Fruit fly (Drosophila melanogaster): ENCODE measurements around the gene Nin.

The Nin gene

dm6 chr2L:5278309-5279130 is at the start of gene Nin, which contains the start of gene Bub1:
Gene Nin (minus strand): TSS chr2L:5278548.
Gene Bub1 (plus strand): TSS chr2L:5278865.
- no peak for TF ChIP-seq dac (GFP tag; optimal IDR thresholded peaks at IDR 0.05)
- TF ChIP-seq Sox15 (GFP tag; optimal IDR thresholded peaks at IDR 0.05): peak; percentile 22
- peak; percentile 59 for TF ChIP-seq achi (GFP tag; optimal IDR thresholded peaks at IDR 0.05)
- TF ChIP-seq cyc (GFP tag; optimal IDR thresholded peaks at IDR 0.05): peak; percentile 17
- TF ChIP-seq fd85E (GFP tag; optimal IDR thresholded peaks at IDR 0.05): no peak
- TF ChIP-seq Eip93F (GFP tag; optimal IDR thresholded peaks at IDR 0.05): no peak
- TF ChIP-seq Met (GFP tag; optimal IDR thresholded peaks at IDR 0.05): no peak
- TF ChIP-seq vri (GFP tag; optimal IDR thresholded peaks at IDR 0.05): peak; percentile 88
- TF ChIP-seq Hr39 (GFP tag; optimal IDR thresholded peaks at IDR 0.05): peak; percentile 30
- peak; percentile 2 for TF ChIP-seq CG11902 (GFP tag; optimal IDR thresholded peaks at IDR 0.05)
- peak; percentile 17 for TF ChIP-seq CG34406 (GFP tag; optimal IDR thresholded peaks at IDR 0.05)
- peak; percentile 67 for TF ChIP-seq fkh (GFP tag; optimal IDR thresholded peaks at IDR 0.05)
- peak; percentile 33 for TF ChIP-seq Sox14 (GFP tag; optimal IDR thresholded peaks at IDR 0.05)
- TF ChIP-seq CG6163 (GFP tag; IDR thresholded peaks at IDR 0.05): peak; percentile 60
- TF ChIP-seq Eip78C (GFP tag): peak; percentile 80
- peak; percentile 23 for TF ChIP-seq CG31627 (GFP tag; optimal IDR thresholded peaks at IDR 0.05)
- peak; percentile 31 for TF ChIP-seq CG3032 (tag; optimal IDR thresholded peaks at IDR 0.05)
- TF ChIP-seq CG15336 (GFP tag; IDR thresholded peaks at IDR 0.05): no peak
- TF ChIP-seq Hr38 (GFP tag; optimal IDR thresholded peaks at IDR 0.05): no peak
- TF ChIP-seq esn (GFP tag; optimal IDR thresholded peaks at IDR 0.05): peak; percentile 64
- TF ChIP-seq Gug (GFP tag; IDR thresholded peaks at IDR 0.05): no peak
- peak; percentile 49 for TF ChIP-seq lz (GFP tag; optimal IDR thresholded peaks at IDR 0.05)
- TF ChIP-seq Ets96B (tag; optimal IDR thresholded peaks at IDR 0.05): no peak

- TF ChIP-seq vri (GFP tag; optimal IDR thresholded peaks at IDR 0.05) (peak; percentile 55), CG11294 (GFP tag; IDR thresholded peaks at IDR 0.05) (no peak)
Observed at dm6 chr2L:5327266-5327621, 48.9 kb upstream of the Nin start.

- 0 out of 2 replicates have a peak, but pooled peaks have one; percentile 29 for TF ChIP-seq CG15336 (GFP tag; IDR thresholded peaks at IDR 0.05)
- peak; percentile 53 for TF ChIP-seq achi (GFP tag; optimal IDR thresholded peaks at IDR 0.05)
- TF ChIP-seq acj6 (GFP tag; optimal IDR thresholded peaks at IDR 0.05): peak; percentile 24
- TF ChIP-seq CG3919 (GFP tag; optimal IDR thresholded peaks at IDR 0.05): peak; percentile 50
- peak; percentile 42; the same call in 2 of the 3 replicates for TF ChIP-seq eg (GFP tag; IDR thresholded peaks at IDR 0.05)
- TF ChIP-seq CG11902 (GFP tag; optimal IDR thresholded peaks at IDR 0.05): no peak
- TF ChIP-seq CG6163 (GFP tag; IDR thresholded peaks at IDR 0.05): peak; percentile 55
- peak; percentile 48 for TF ChIP-seq Smox (GFP tag; optimal IDR thresholded peaks at IDR 0.05)
- TF ChIP-seq dac (GFP tag; optimal IDR thresholded peaks at IDR 0.05): no peak
- TF ChIP-seq salr (GFP tag; optimal IDR thresholded peaks at IDR 0.05): peak in 1 of 2 experiments; percentile 52
- peak; percentile 24 for TF ChIP-seq CG31627 (GFP tag; optimal IDR thresholded peaks at IDR 0.05)
- peak; percentile 26 for TF ChIP-seq Ets96B (tag; optimal IDR thresholded peaks at IDR 0.05)
- peak; percentile 54 for TF ChIP-seq CG34406 (GFP tag; optimal IDR thresholded peaks at IDR 0.05)
- TF ChIP-seq OdsH (GFP tag; optimal IDR thresholded peaks at IDR 0.05): peak; percentile 42
- TF ChIP-seq pdm3 (GFP tag; optimal IDR thresholded peaks at IDR 0.05): peak; percentile 36
- peak; percentile 17 for TF ChIP-seq Eip93F (GFP tag; optimal IDR thresholded peaks at IDR 0.05)
- TF ChIP-seq Sox102F (GFP tag; optimal IDR thresholded peaks at IDR 0.05): no peak
- no peak for TF ChIP-seq Eip75B (GFP tag; optimal IDR thresholded peaks at IDR 0.05)
- no peak for TF ChIP-seq CG6792 (GFP tag; optimal IDR thresholded peaks at IDR 0.05)
- TF ChIP-seq esn (GFP tag; optimal IDR thresholded peaks at IDR 0.05): peak; percentile 28
- no peak for TF ChIP-seq fd85E (GFP tag; optimal IDR thresholded peaks at IDR 0.05)
- peak; percentile 55 for TF ChIP-seq CG8632 (GFP tag; optimal IDR thresholded peaks at IDR 0.05)
- TF ChIP-seq svp (GFP tag): peak; percentile 62
- TF ChIP-seq topi (GFP tag; optimal IDR thresholded peaks at IDR 0.05): no peak
- TF ChIP-seq CG8319 (GFP tag; optimal IDR thresholded peaks at IDR 0.05): peak; percentile 12
- peak; percentile 33 for TF ChIP-seq CG32006 (GFP tag; optimal IDR thresholded peaks at IDR 0.05)
- TF ChIP-seq Eip78C (GFP tag): peak; percentile 60
- peak; percentile 21 for TF ChIP-seq Sox15 (GFP tag; optimal IDR thresholded peaks at IDR 0.05)
- TF ChIP-seq fd59A (GFP tag; optimal IDR thresholded peaks at IDR 0.05): no peak
- TF ChIP-seq CG11762 (GFP tag; optimal IDR thresholded peaks at IDR 0.05; ENCODE audit: insufficient read depth): peak; percentile 36
- TF ChIP-seq Lpt (GFP tag; optimal IDR thresholded peaks at IDR 0.05): no peak
- TF ChIP-seq Sox14 (GFP tag; optimal IDR thresholded peaks at IDR 0.05): peak; percentile 15
- TF ChIP-seq CG16779 (tag; optimal IDR thresholded peaks at IDR 0.05): no peak
Observed at dm6 chr2L:5326414-5327265, 48.3 kb upstream of the Nin start, which contains the start of the genes Ncoa6 and cype. Gene Ncoa6 (minus strand): TSS chr2L:5326683. Gene cype (plus strand): TSS chr2L:5327227.

Measured in whole organism, prepupa.